Fruit fly (Drosophila melanogaster): Measurements from ENCODE around the gene CG18477.

Gene CG18477

DNA sequence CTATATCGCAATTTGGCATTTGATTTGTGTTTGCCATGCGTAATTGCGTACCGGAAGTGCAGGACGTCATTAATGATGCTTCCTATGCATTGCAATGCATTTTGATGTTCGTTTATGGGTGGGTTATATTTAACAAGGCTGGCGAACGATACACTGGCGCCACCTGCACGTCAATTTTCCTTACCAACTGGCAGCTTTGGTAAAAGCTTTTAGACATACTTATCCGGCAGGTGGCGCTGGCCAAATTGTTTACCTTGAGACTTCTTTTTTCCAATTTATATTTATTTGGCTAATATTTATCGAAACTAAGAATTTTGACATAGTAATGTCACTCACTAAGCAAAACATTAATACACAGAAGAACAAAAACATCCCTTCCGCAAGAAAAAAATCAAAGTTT lies 17.1 kb upstream of the CG18477 start (continued):
- TF ChIP-seq dm (GFP tag; optimal IDR thresholded peaks at IDR 0.05) (no peak), Hey (tag; optimal IDR thresholded peaks at IDR 0.05) (no peak), CG4424 (GFP tag; optimal IDR thresholded peaks at IDR 0.05) (peak; percentile 6), peb (GFP tag; IDR thresholded peaks at IDR 0.05) (no peak), CG17328 (GFP tag; IDR thresholded peaks at IDR 0.05) (no peak), ash1 (GFP tag; optimal IDR thresholded peaks at IDR 0.05) (no peak), Max (GFP tag; optimal IDR thresholded peaks at IDR 0.05) (no peak), Gsc (GFP tag; IDR thresholded peaks at IDR 0.05) (no peak), CG3065 (GFP tag; optimal IDR thresholded peaks at IDR 0.05) (no peak), nau (GFP tag; optimal IDR thresholded peaks at IDR 0.05) (no peak), al (GFP tag; IDR thresholded peaks at IDR 0.05) (no peak; the same call in 1 of the 2 replicates), CG4360 (GFP tag; IDR thresholded peaks at IDR 0.05) (no peak), CG2199 (GFP tag; IDR thresholded peaks at IDR 0.05) (no peak), CG7786 (GFP tag; optimal IDR thresholded peaks at IDR 0.05) (no peak), grau (tag; optimal IDR thresholded peaks at IDR 0.05) (no peak), CG11695 (GFP tag; IDR thresholded peaks at IDR 0.05) (no peak), schlank (tag; optimal IDR thresholded peaks at IDR 0.05) (no peak), Hsf (GFP tag; optimal IDR thresholded peaks at IDR 0.05) (no peak), Dip2 (GFP tag; IDR thresholded peaks at IDR 0.05) (peak; percentile 90), Hmr (GFP tag; optimal IDR thresholded peaks at IDR 0.05) (no peak), Pdp1 (GFP tag; optimal IDR thresholded peaks at IDR 0.05) (no peak), CG33557 (GFP tag; optimal IDR thresholded peaks at IDR 0.05) (no peak), fru (optimal IDR thresholded peaks at IDR 0.05) (no peak), CG2889 (GFP tag; IDR thresholded peaks at IDR 0.05) (no peak), CG9609 (GFP tag; optimal IDR thresholded peaks at IDR 0.05) (peak; percentile 5), Nf-YC (tag; optimal IDR thresholded peaks at IDR 0.05) (no peak), NfI (GFP tag; optimal IDR thresholded peaks at IDR 0.05) (no peak), NFAT (GFP tag; IDR thresholded peaks at IDR 0.05) (no peak), Lim3 (GFP tag; IDR thresholded peaks at IDR 0.05) (no peak), Aef1 (GFP tag; IDR thresholded peaks at IDR 0.05) (no peak; the same call in 2 of the 3 replicates), H15 (GFP tag; IDR thresholded peaks at IDR 0.05) (no peak), Deaf1 (tag; optimal IDR thresholded peaks at IDR 0.05) (no peak), esg (GFP tag; conservative IDR thresholded peaks at IDR 0.05) (no peak), chinmo (GFP tag; IDR thresholded peaks at IDR 0.05; ENCODE audit: partially characterized antibody) (0 out of 4 replicates have a peak, but pooled peaks have one; percentile 45), NC2α (GFP tag; optimal IDR thresholded peaks at IDR 0.05) (no peak), Taf1 (GFP tag; IDR thresholded peaks at IDR 0.05) (0 out of 2 replicates have a peak, but pooled peaks have one; percentile 13), p53 (GFP tag; optimal IDR thresholded peaks at IDR 0.05) (no peak), E2f1 (GFP tag; IDR thresholded peaks at IDR 0.05) (no peak), lov (optimal IDR thresholded peaks at IDR 0.05) (no peak), lov (GFP tag; IDR thresholded peaks at IDR 0.05) (no peak), chif (GFP tag; optimal IDR thresholded peaks at IDR 0.05) (peak in 1 of 2 experiments; percentile 8), CG3726 (GFP tag; IDR thresholded peaks at IDR 0.05) (0 out of 3 replicates have a peak, but pooled peaks have one; percentile 29), scrt (GFP tag; optimal IDR thresholded peaks at IDR 0.05) (no peak), gcm2 (GFP tag; optimal IDR thresholded peaks at IDR 0.05) (no peak), CG6654 (GFP tag; optimal IDR thresholded peaks at IDR 0.05) (no peak), CG8944 (GFP tag; optimal IDR thresholded peaks at IDR 0.05) (peak; percentile 24), CG30403 (GFP tag; optimal IDR thresholded peaks at IDR 0.05) (peak; percentile 31), ara (GFP tag; IDR thresholded peaks at IDR 0.05) (no peak), CG11456 (GFP tag; IDR thresholded peaks at IDR 0.05) (no peak), aop (GFP tag; IDR thresholded peaks at IDR 0.05) (no peak), D19B (GFP tag; optimal IDR thresholded peaks at IDR 0.05) (no peak), twi (tag; optimal IDR thresholded peaks at IDR 0.05) (no peak), Sox100B (GFP tag; optimal IDR thresholded peaks at IDR 0.05) (no peak), vfl (GFP tag; optimal IDR thresholded peaks at IDR 0.05) (no peak)

All from whole organism, embryonic.